Fruit fly (Drosophila melanogaster) whole organism, embryonic: ENCODE data around the gene CG44385.

ENCODE experiments used
- Antp ChIP-seq: fragments of 200-800 bp; sonication (Bioruptor generic); optimal IDR thresholded peaks from 3 replicates; lab custom pipeline; 2016; ENCODE audit warnings: missing biosample characterization, missing genetic modification characterization
- CG10321 ChIP-seq: fragments of 200-800 bp; sonication (Bioruptor generic); IDR thresholded peaks from 2 replicates; pipeline ENCODE4 v1.3.6; 2022; ENCODE audit warnings: missing biosample characterization, missing genetic modification characterization
- CG11723 ChIP-seq: fragments of 200-800 bp; sonication (Bioruptor generic); optimal IDR thresholded peaks from 2 replicates; lab custom pipeline; 2017; ENCODE audit warnings: missing biosample characterization, mild to moderate bottlenecking, missing genetic modification characterization
- CG12391 ChIP-seq: fragments of 200-800 bp; sonication (Bioruptor generic); optimal IDR thresholded peaks from 3 replicates; lab custom pipeline; 2018; ENCODE audit warnings: missing biosample characterization, mild to moderate bottlenecking, missing genetic modification characterization, moderate library complexity
- CG13894 ChIP-seq: fragments of 200-800 bp; sonication (Bioruptor generic); optimal IDR thresholded peaks from 3 replicates; lab custom pipeline; 2018; ENCODE audit warnings: missing biosample characterization, mild to moderate bottlenecking, missing genetic modification characterization, moderate library complexity
- CG14014 ChIP-seq: fragments of 200-800 bp; sonication (Bioruptor generic); IDR thresholded peaks from 2 replicates; pipeline ENCODE4 v1.3.6; 2022; ENCODE audit warnings: missing biosample characterization, missing genetic modification characterization
- CG14050 ChIP-seq: fragments of 200-800 bp; sonication (Bioruptor generic); IDR thresholded peaks from 3 replicates; pipeline ENCODE4 v1.3.6; 2022; ENCODE audit warnings: missing biosample characterization, missing genetic modification characterization
- CG14710 ChIP-seq: fragments of 200-800 bp; sonication (Bioruptor generic); optimal IDR thresholded peaks from 3 replicates; lab custom pipeline; 2019; ENCODE audit warnings: missing biosample characterization, mild to moderate bottlenecking, missing genetic modification characterization, moderate library complexity
- CG15514 ChIP-seq: fragments of 200-800 bp; sonication (Bioruptor generic); optimal IDR thresholded peaks from 3 replicates; lab custom pipeline; 2017; ENCODE audit warnings: missing biosample characterization, missing genetic modification characterization, mild to moderate bottlenecking, moderate library complexity, missing genetic modification reagents
- CG17186 ChIP-seq: fragments of 200-800 bp; sonication (Bioruptor generic); optimal IDR thresholded peaks from 3 replicates; lab custom pipeline; 2017; ENCODE audit warnings: missing biosample characterization, missing genetic modification reagents, missing genetic modification characterization
- CG17361 ChIP-seq: fragments of 200-800 bp; sonication (Bioruptor generic); IDR thresholded peaks from 3 replicates; pipeline ENCODE4 v1.3.6; 2022; ENCODE audit warnings: missing biosample characterization, missing genetic modification characterization
- CG17802 ChIP-seq: fragments of 200-800 bp; sonication (Bioruptor generic); optimal IDR thresholded peaks from 2 replicates; lab custom pipeline; 2018; ENCODE audit warnings: missing biosample characterization, mild to moderate bottlenecking, missing genetic modification characterization, moderate library complexity
- CG3065 ChIP-seq: fragments of 200-800 bp; sonication (Bioruptor generic); optimal IDR thresholded peaks from 2 replicates; lab custom pipeline; 2016; ENCODE audit warnings: missing biosample characterization, missing genetic modification characterization
- CG31224 ChIP-seq: fragments of 200-800 bp; sonication (Bioruptor generic); IDR thresholded peaks from 2 replicates; pipeline ENCODE4 v1.3.6; 2022; ENCODE audit warnings: missing biosample characterization, missing genetic modification characterization
- CG33557 ChIP-seq: fragments of 200-800 bp; sonication (Bioruptor generic); optimal IDR thresholded peaks from 2 replicates; lab custom pipeline; 2019; ENCODE audit warnings: missing biosample characterization, mild to moderate bottlenecking, missing genetic modification characterization, moderate library complexity
- CG4730 ChIP-seq: fragments of 200-800 bp; sonication (Bioruptor generic); IDR thresholded peaks from 2 replicates; pipeline ENCODE4 v1.3.6; 2022; ENCODE audit warnings: missing biosample characterization, missing genetic modification characterization
- CG5180 ChIP-seq: fragments of 200-800 bp; sonication (Bioruptor generic); optimal IDR thresholded peaks from 3 replicates; lab custom pipeline; 2017; ENCODE audit warnings: missing biosample characterization, missing genetic modification characterization, mild to moderate bottlenecking, moderate library complexity, missing genetic modification reagents
- CG7928 ChIP-seq: fragments of 200-800 bp; sonication (Bioruptor generic); optimal IDR thresholded peaks from 2 replicates; lab custom pipeline; 2017; ENCODE audit warnings: missing biosample characterization, mild to moderate bottlenecking, missing genetic modification characterization
- CG8281 ChIP-seq: fragments of 200-800 bp; sonication (Bioruptor generic); optimal IDR thresholded peaks from 2 replicates; lab custom pipeline; 2018; ENCODE audit warnings: missing biosample characterization, mild to moderate bottlenecking, missing genetic modification characterization, moderate library complexity
- CG8924 ChIP-seq: fragments of 200-800 bp; optimal IDR thresholded peaks from 3 replicates; lab custom pipeline; 2019; ENCODE audit warnings: missing biosample characterization, mild to moderate bottlenecking, missing genetic modification characterization, moderate library complexity
- CG9437 ChIP-seq: fragments of 200-800 bp; sonication (Bioruptor generic); optimal IDR thresholded peaks from 2 replicates; lab custom pipeline; 2018; ENCODE audit warnings: missing biosample characterization, mild to moderate bottlenecking, missing genetic modification characterization
- Camta ChIP-seq: fragments of 200-800 bp; sonication (Bioruptor generic); optimal IDR thresholded peaks from 2 replicates; lab custom pipeline; 2016; ENCODE audit warnings: missing biosample characterization, missing genetic modification characterization
- Deaf1 ChIP-seq: fragments of 200-800 bp; optimal IDR thresholded peaks from 3 replicates; lab custom pipeline; 2019; ENCODE audit warnings: missing biosample characterization, mild to moderate bottlenecking, missing genetic modification characterization, moderate library complexity
- Dfd ChIP-seq, 2 experiments: fragments of >200 bp; optimal IDR thresholded peaks; 2 replicates each; lab custom pipeline; 2017; ENCODE audit warnings: missing biosample characterization in 2 of 2, missing genetic modification characterization in 2 of 2
- E2f1 ChIP-seq: fragments of 200-800 bp; sonication (Bioruptor generic); IDR thresholded peaks from 2 replicates; pipeline ENCODE4 v1.3.6; 2022; ENCODE audit warnings: missing biosample characterization, missing genetic modification characterization
- Eip74EF ChIP-seq, 2 experiments: fragments of 200-800 bp in 1 of 2; fragments of >200 bp in 1 of 2; sonication (Bioruptor generic) in 1 of 2; optimal IDR thresholded peaks; 2 replicates each; lab custom pipeline; 2017 to 2019; ENCODE audit warnings: missing biosample characterization in 2 of 2, missing genetic modification characterization in 2 of 2, mild to moderate bottlenecking in 1 of 2, moderate library complexity in 1 of 2
- Ets65A ChIP-seq: fragments of 200-800 bp; sonication (Bioruptor generic); peaks from one replicate; lab custom pipeline; 2016; ENCODE audit warnings: missing biosample characterization, missing genetic modification characterization
- HLH54F ChIP-seq: fragments of 200-800 bp; sonication (Bioruptor generic); optimal IDR thresholded peaks from 3 replicates; lab custom pipeline; 2016; ENCODE audit warnings: missing biosample characterization, missing genetic modification characterization
- Hr51 ChIP-seq, 2 experiments: fragments of 200-800 bp; sonication (Bioruptor generic); optimal IDR thresholded peaks; 2 replicates in 1 of 2; 3 replicates in 1 of 2; lab custom pipeline; 2016 to 2018; ENCODE audit warnings: missing biosample characterization in 2 of 2, missing genetic modification characterization in 2 of 2, mild to moderate bottlenecking in 1 of 2, moderate library complexity in 1 of 2
- Myb ChIP-seq: fragments of 200-800 bp; sonication (Bioruptor generic); optimal IDR thresholded peaks from 2 replicates; lab custom pipeline; 2016; ENCODE audit warnings: missing biosample characterization, missing genetic modification characterization
- Side ChIP-seq: fragments of 200-800 bp; sonication (Bioruptor generic); optimal IDR thresholded peaks from 2 replicates; lab custom pipeline; 2016; ENCODE audit warnings: missing biosample characterization, missing genetic modification characterization
- Sry-β ChIP-seq: fragments of 200-800 bp; sonication (Bioruptor generic); optimal IDR thresholded peaks from 2 replicates; lab custom pipeline; 2018; ENCODE audit warnings: missing biosample characterization, mild to moderate bottlenecking, missing genetic modification characterization, moderate library complexity
- Usf ChIP-seq: fragments of 200-800 bp; sonication (Bioruptor generic); optimal IDR thresholded peaks from 2 replicates; lab custom pipeline; 2017; ENCODE audit warnings: missing genotype, missing biosample characterization, missing genetic modification characterization
- ab ChIP-seq: fragments of 200-800 bp; sonication (Bioruptor generic); optimal IDR thresholded peaks from 2 replicates; lab custom pipeline; 2016; ENCODE audit warnings: missing biosample characterization, missing genetic modification characterization
- bowl ChIP-seq: fragments of 200-800 bp; sonication (Bioruptor generic); IDR thresholded peaks from 2 replicates; pipeline ENCODE4 v1.3.6; 2022; ENCODE audit warnings: missing biosample characterization, missing genetic modification characterization
- crc ChIP-seq: fragments of 200-800 bp; sonication (Bioruptor generic); optimal IDR thresholded peaks from 2 replicates; lab custom pipeline; 2016; ENCODE audit warnings: missing biosample characterization, missing genetic modification characterization
- crol ChIP-seq: fragments of 200-800 bp; sonication (Bioruptor generic); IDR thresholded peaks from 2 replicates; pipeline ENCODE4 v1.3.6; 2022; ENCODE audit warnings: missing biosample characterization, missing genetic modification characterization
- dm ChIP-seq: fragments of 200-800 bp; sonication (Bioruptor generic); optimal IDR thresholded peaks from 3 replicates; lab custom pipeline; 2016; ENCODE audit warnings: missing biosample characterization, missing genetic modification characterization
- eyg ChIP-seq: fragments of 200-800 bp; sonication (Bioruptor generic); optimal IDR thresholded peaks from 3 replicates; lab custom pipeline; 2016; ENCODE audit warnings: missing biosample characterization, missing genetic modification characterization
- grn ChIP-seq: fragments of 200-800 bp; sonication (Bioruptor generic); optimal IDR thresholded peaks from 3 replicates; lab custom pipeline; 2017; ENCODE audit warnings: missing biosample characterization, missing genetic modification characterization
- h ChIP-seq: fragments of >200 bp; optimal IDR thresholded peaks from 2 replicates; lab custom pipeline; 2017
- ham ChIP-seq: fragments of 200-800 bp; sonication (Bioruptor generic); IDR thresholded peaks from 2 replicates; pipeline ENCODE4 v1.3.6; 2022; ENCODE audit warnings: missing biosample characterization, missing genetic modification characterization
- lilli ChIP-seq: fragments of 200-800 bp; sonication (Bioruptor generic); optimal IDR thresholded peaks from 3 replicates; lab custom pipeline; 2016; ENCODE audit warnings: missing biosample characterization, missing genetic modification characterization
- oc ChIP-seq: fragments of 200-800 bp; sonication (Bioruptor generic); optimal IDR thresholded peaks from 2 replicates; lab custom pipeline; 2018; ENCODE audit warnings: missing biosample characterization, mild to moderate bottlenecking, missing genetic modification characterization, moderate library complexity
- p53 ChIP-seq: fragments of 200-800 bp; sonication (Bioruptor generic); optimal IDR thresholded peaks from 2 replicates; lab custom pipeline; 2016; ENCODE audit warnings: missing biosample characterization, missing genetic modification characterization
- row ChIP-seq: fragments of 200-800 bp; sonication (Bioruptor generic); IDR thresholded peaks from 3 replicates; pipeline ENCODE4 v1.3.6; 2022; ENCODE audit warnings: missing biosample characterization, missing genetic modification characterization
- schlank ChIP-seq: fragments of 200-800 bp; sonication (Bioruptor generic); optimal IDR thresholded peaks from 2 replicates; lab custom pipeline; 2018; ENCODE audit warnings: missing biosample characterization, mild to moderate bottlenecking, missing genetic modification characterization
- sisA ChIP-seq: fragments of 200-800 bp; sonication (Bioruptor generic); IDR thresholded peaks from 2 replicates; pipeline ENCODE4 v1.3.6; 2022; ENCODE audit warnings: missing biosample characterization, missing genetic modification characterization
- slp2 ChIP-seq: fragments of 200-800 bp; sonication (Bioruptor generic); optimal IDR thresholded peaks from 2 replicates; lab custom pipeline; 2016; ENCODE audit warnings: missing biosample characterization, missing genetic modification characterization
- vfl ChIP-seq: fragments of 200-800 bp; sonication (Bioruptor generic); optimal IDR thresholded peaks from 2 replicates; lab custom pipeline; 2016; ENCODE audit warnings: missing biosample characterization, missing genetic modification characterization
- zfh1 ChIP-seq: fragments of 200-800 bp; sonication (Bioruptor generic); IDR thresholded peaks from 3 replicates; pipeline ENCODE4 v1.3.6; 2022; ENCODE audit warnings: missing biosample characterization, missing genetic modification characterization

The CG44385 gene

dm6 chrX:11153826-11154510, 21.8 kb upstream of the CG44385 start, which contains the start of the genes rtv and Dlic (continued):
- TF ChIP-seq slp2 (GFP tag; lab: Kevin White, UChicago) (no peak), HLH54F (GFP tag; lab: Kevin White, UChicago) (no peak), Eip74EF (GFP tag; optimal IDR thresholded peaks at IDR 0.05; lab: Kevin White, UChicago) (no peak), CG31224 (GFP tag; lab: Robert Waterston, UW) (no peak), CG33557 (peak; percentile 6), E2f1 (GFP tag; lab: Robert Waterston, UW) (no peak), Usf (no peak), CG8281 (tag; lab: Kevin White, UChicago) (no peak), CG17361 (GFP tag; lab: Robert Waterston, UW) (peak; percentile 48; the same call in 2 of the 3 replicates), CG7928 (no peak), oc (tag; lab: Kevin White, UChicago) (no peak), ham (no peak), CG13894 (peak; percentile 53), eyg (GFP tag; lab: Kevin White, UChicago) (no peak), CG15514 (peak; percentile 48), CG17802 (tag; lab: Kevin White, UChicago) (no peak), lilli (GFP tag; lab: Kevin White, UChicago) (peak; percentile 24), CG3065 (GFP tag; lab: Kevin White, UChicago) (no peak), schlank (no peak), Antp (GFP tag; lab: Kevin White, UChicago) (peak; percentile 41), Myb (peak; percentile 29), row (GFP tag; lab: Robert Waterston, UW) (peak; percentile 46), vfl (no peak), p53 (no peak), zfh1 (GFP tag; lab: Robert Waterston, UW) (0 out of 3 replicates have a peak, but pooled peaks have one; percentile 19), CG5180 (GFP tag; lab: Kevin White, UChicago) (no peak), Hr51 (GFP tag; optimal IDR thresholded peaks at IDR 0.05; lab: Kevin White, UChicago) (no peak), Ets65A (peak; percentile 85), Sry-β (GFP tag; lab: Kevin White, UChicago) (peak; percentile 7), bowl (GFP tag; lab: Robert Waterston, UW) (no peak), CG14014 (GFP tag; lab: Robert Waterston, UW) (no peak), CG14050 (GFP tag; lab: Robert Waterston, UW) (no peak), dm (GFP tag; lab: Kevin White, UChicago) (no peak), CG10321 (GFP tag; lab: Robert Waterston, UW) (no peak), CG17186 (no peak), CG12391 (tag; lab: Kevin White, UChicago) (peak; percentile 41), Camta (GFP tag; lab: Kevin White, UChicago) (peak; percentile 14), CG11723 (GFP tag; lab: Kevin White, UChicago) (no peak), Deaf1 (tag; lab: Kevin White, UChicago) (no peak), Dfd (GFP tag; optimal IDR thresholded peaks at IDR 0.05; lab: Kevin White, UChicago) (no peak), Side (GFP tag; lab: Kevin White, UChicago) (no peak), crc (no peak), CG4730 (no peak), sisA (GFP tag; lab: Robert Waterston, UW) (no peak), ab (GFP tag; lab: Kevin White, UChicago) (no peak), grn (GFP tag; lab: Kevin White, UChicago) (no peak), CG9437 (GFP tag; lab: Kevin White, UChicago) (no peak), h (lab: Kevin White, UChicago) (no peak), CG8924 (tag; lab: Kevin White, UChicago) (peak; percentile 30), crol (GFP tag; lab: Robert Waterston, UW) (peak; percentile 64), CG14710 (tag; lab: Kevin White, UChicago) (peak; percentile 63)
